Fruit fly (Drosophila melanogaster): ENCODE results near the gene CG31715.

DNA sequence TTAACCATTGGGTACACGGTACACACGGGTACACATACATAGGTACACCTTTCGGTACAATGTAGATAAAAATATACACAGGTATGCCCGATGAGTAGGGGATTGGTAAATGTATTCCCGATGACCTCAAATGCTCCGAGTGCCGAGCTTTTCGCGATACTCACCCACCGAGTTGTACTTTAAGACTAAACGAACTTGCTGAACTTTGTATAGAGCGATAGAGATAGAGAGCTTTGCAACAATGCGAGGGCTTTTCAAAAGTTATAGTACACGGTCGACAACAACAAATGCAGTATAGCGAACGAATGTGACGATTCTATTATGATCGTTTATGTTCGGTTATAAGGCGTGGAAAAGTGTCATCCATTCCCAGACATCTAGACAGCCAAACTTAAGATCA lies 19.8 kb upstream of the CG31715 start:
- TF ChIP-seq CG10274 (GFP tag; optimal IDR thresholded peaks at IDR 0.05) = peak; percentile 91
- TF ChIP-seq CG10209 (GFP tag; optimal IDR thresholded peaks at IDR 0.05) = no peak
- TF ChIP-seq CG16815 (GFP tag; optimal IDR thresholded peaks at IDR 0.05) = no peak
- TF ChIP-seq Ets65A (GFP tag) = no peak
